Worm (Caenorhabditis elegans): ENCODE results near the gene asp-6.
A peak's percentile ranks its signal among the peaks of the same experiment; 100 is the strongest.

Gene asp-6

DNA sequence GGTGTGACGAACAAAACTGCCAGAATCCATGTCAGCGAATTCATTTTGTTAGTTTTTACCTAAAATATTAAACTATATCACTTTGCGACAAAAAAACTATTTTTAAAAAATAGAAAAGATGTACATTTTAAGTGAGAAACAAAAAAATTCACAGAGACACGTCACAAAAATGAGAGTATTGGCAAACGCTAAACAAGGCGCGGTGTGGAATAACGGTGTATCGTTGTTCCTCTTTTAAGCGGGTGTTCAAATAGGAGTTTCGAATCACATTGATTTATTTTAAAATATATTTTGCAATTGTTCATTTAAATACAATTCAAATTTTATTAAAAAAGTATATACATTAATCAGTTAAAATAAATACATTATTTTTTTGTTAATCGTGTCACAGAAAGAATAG lies 33.8 kb upstream of the asp-6 start, which contains the start of gene sel-9 (continued):
- TF ChIP-seq dsc-1 (tag; optimal IDR thresholded peaks at IDR 0.05) (peak; percentile 24), unc-30 (tag; optimal IDR thresholded peaks at IDR 0.05) (no peak), nhr-71 (tag; optimal IDR thresholded peaks at IDR 0.05) (peak; percentile 52), lin-13 (GFP tag; optimal IDR thresholded peaks at IDR 0.05) (no peak), sox-4 (tag; optimal IDR thresholded peaks at IDR 0.05) (no peak)

DNA sequence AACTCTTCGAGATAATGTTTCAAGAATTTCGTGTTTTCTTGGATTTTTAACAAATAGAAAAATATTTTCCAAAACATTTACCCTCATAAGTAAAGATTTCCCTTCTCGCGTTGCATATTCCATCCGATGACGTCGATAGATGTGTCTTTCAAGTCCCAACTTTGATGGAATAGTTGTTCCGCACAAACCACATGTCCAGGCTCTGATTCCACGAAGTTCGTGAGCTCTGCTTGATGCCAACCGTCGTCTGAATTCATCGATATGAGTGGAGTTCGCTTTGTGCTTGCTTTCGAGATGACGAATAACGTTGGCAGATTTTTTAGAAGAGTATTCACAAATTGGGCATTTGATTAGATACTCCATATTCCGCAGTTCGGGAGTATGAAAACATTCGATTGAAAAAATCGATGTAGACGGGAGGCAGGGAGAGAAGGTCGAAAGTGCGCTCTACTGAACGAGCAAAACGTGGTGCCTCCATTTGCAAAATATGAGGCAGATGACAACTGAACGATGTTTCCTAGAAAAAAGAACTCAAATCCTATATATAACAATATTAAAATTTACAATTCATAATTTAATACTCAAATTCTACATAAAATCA lies 32.3 kb upstream of the asp-6 start, which contains the start of gene W02D7.6:
W02D7.6 (minus strand) TSS at position 573 of the 601 bp plus-strand sequence.
- TF ChIP-seq ama-1 (optimal IDR thresholded peaks at IDR 0.05): peak; percentile 13
- TF ChIP-seq lin-35 (GFP tag; optimal IDR thresholded peaks at IDR 0.05): peak in 1 of 2 experiments; percentile 43
- TF ChIP-seq dpl-1 (GFP tag; optimal IDR thresholded peaks at IDR 0.05): peak in 2 of 3 experiments; percentile 13 to 57
- peak in 1 of 2 experiments; percentile 17 for TF ChIP-seq lsy-2 (tag; optimal IDR thresholded peaks at IDR 0.05)
- peak; percentile 25 for TF ChIP-seq nhr-47 (tag; optimal IDR thresholded peaks at IDR 0.05)
- peak; percentile 3 for TF ChIP-seq snu-23 (GFP tag; optimal IDR thresholded peaks at IDR 0.05)
- no peak for TF ChIP-seq C34B4.2 (tag; optimal IDR thresholded peaks at IDR 0.05)
- TF ChIP-seq efl-1 (optimal IDR thresholded peaks at IDR 0.05): peak; percentile 10 to 27
- TF ChIP-seq efl-1 (GFP tag; optimal IDR thresholded peaks at IDR 0.05 in 1 of 2): peak; percentile 43 to 89
- TF ChIP-seq fos-1 (tag; optimal IDR thresholded peaks at IDR 0.05): no peak
- TF ChIP-seq unc-98 (GFP tag; IDR thresholded peaks at IDR 0.05): no peak
- TF ChIP-seq nhr-90 (tag; optimal IDR thresholded peaks at IDR 0.05; ENCODE audit: poor library complexity): peak; percentile 12
- no peak for TF ChIP-seq unc-86 (tag; optimal IDR thresholded peaks at IDR 0.05)
- no peak for TF ChIP-seq lin-13 (GFP tag; optimal IDR thresholded peaks at IDR 0.05)
- TF ChIP-seq mab-9 (GFP tag; IDR thresholded peaks at IDR 0.05): no peak
- peak; percentile 18 for TF ChIP-seq nhr-71 (tag; optimal IDR thresholded peaks at IDR 0.05)

DNA sequence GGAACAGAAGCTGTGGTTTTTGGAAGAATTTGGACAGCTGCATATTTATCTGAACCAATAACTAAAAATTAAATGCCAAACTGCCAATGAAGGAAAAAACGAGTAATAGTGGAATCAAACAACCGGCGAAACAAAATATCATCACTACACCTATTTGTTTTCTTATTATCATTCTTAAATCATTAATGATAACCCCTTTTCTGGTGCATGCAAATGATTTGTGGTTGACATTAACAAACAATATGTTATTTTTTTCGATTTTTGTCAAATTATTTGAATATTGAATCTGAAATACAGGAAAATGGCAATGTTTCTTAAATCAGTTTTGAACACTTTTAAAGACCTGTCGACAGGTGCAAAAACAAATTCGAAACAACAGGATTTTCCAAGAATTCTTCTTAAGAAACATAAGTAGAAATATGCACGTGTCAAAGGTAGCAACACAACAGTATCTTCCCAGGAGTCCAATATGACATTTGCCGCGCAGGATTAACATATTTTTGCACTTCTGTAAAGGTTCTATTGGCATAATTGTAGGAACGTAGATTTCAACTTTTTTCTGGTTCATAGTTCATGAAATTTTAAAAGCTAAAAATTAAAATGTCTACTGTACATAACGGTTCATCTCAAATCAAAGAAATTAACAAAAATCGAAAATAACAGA lies 30.6 kb upstream of the asp-6 start, which contains the start of gene W02D7.5:
W02D7.5 (minus strand) TSS at position 51 of the 664 bp plus-strand sequence.
- TF ChIP-seq ceh-88 (GFP tag; IDR thresholded peaks at IDR 0.05): no peak
- peak; percentile 68 for TF ChIP-seq hlh-4 (tag; optimal IDR thresholded peaks at IDR 0.05)
- TF ChIP-seq ceh-90 (tag; optimal IDR thresholded peaks at IDR 0.05): no peak
- TF ChIP-seq efl-1 (optimal IDR thresholded peaks at IDR 0.05): no peak
- TF ChIP-seq efl-1 (GFP tag; optimal IDR thresholded peaks at IDR 0.05 in 1 of 2): peak in 1 of 2 experiments; percentile 69

DNA sequence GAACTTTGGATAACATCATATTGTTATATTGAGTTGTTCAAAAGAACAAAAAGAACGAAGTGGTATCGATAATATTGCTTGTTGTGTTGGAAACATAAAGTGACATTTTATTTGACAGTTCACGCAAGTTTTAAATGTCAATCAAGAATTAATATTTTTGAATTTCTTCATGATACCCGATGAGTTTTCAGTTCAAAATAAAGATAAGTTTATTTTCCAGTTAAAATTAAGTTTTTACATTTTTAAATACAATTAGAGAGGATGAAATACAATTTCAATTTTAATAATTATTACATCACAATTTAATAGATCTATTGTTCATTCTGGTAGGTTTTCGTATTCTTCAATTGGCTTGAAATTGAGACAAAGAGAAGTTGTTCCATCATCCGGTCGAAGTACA lies 28.8 kb upstream of the asp-6 start, which contains the start of gene W02D7.4:
W02D7.4 (minus strand) TSS at position 101 of the 400 bp plus-strand sequence.
- TF ChIP-seq lsy-2 (tag; optimal IDR thresholded peaks at IDR 0.05) (no peak), hlh-4 (tag; optimal IDR thresholded peaks at IDR 0.05) (no peak), unc-86 (tag; optimal IDR thresholded peaks at IDR 0.05) (no peak), mdl-1 (tag; optimal IDR thresholded peaks at IDR 0.05) (no peak), nhr-20 (tag; optimal IDR thresholded peaks at IDR 0.05) (no peak)

DNA sequence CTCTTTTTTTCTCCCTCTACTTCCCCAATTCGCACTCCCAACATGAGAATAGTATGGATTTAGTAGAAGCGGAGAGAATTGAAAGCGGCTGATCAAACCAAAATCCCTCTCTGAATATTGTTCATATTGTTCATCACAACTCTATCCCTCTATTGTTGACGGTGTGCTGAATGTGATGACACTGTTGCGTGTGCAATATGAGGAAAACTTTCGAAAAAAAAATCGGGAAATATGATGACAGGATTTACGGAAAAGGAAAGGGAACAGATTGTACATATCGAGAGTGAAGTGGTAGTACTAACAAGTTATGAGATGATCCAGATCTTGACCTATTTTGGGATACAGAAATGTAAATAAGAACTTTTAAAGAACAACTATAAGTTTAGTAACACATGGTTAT lies 27.1 kb upstream of the asp-6 start, which contains the start of gene smex-1:
smex-1 (minus strand) TSS at position 101 of the 400 bp plus-strand sequence.
- TF ChIP-seq lin-39 (tag; optimal IDR thresholded peaks at IDR 0.05) (no peak), hlh-17 (GFP tag; optimal IDR thresholded peaks at IDR 0.05; ENCODE audit: borderline replicate concordance) (no peak), hlh-4 (tag; optimal IDR thresholded peaks at IDR 0.05) (no peak), efl-3 (GFP tag; optimal IDR thresholded peaks at IDR 0.05) (no peak), fkh-4 (tag; optimal IDR thresholded peaks at IDR 0.05; ENCODE audit: borderline replicate concordance) (no peak)

DNA sequence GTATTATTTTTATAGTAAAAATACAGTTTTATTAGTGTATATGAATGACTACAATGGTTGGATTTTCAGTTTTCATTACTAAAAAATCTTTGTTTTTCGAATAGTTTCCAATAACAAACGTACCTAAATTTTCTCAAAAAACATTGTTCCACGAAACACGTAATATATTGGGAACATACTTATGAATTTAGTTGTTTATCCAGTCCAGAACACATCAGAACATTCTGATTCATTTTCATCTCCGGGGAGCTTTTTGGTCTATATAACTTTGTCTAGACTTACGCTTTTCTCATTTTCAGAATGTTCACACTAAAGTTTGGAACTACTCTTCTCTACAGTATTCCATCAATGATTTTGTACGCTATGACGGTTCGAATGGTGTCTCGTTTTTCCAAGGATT lies 23.0 kb upstream of the asp-6 start, which contains the start of gene srg-33:
srg-33 (plus strand) TSS at position 301 of the 400 bp plus-strand sequence.
- TF ChIP-seq hpl-2 (GFP tag; optimal IDR thresholded peaks at IDR 0.05) (no peak), grh-1 (GFP tag; IDR thresholded peaks at IDR 0.05) (no peak), efl-3 (GFP tag; optimal IDR thresholded peaks at IDR 0.05) (no peak), ztf-11 (tag; optimal IDR thresholded peaks at IDR 0.05) (no peak), fkh-4 (tag; optimal IDR thresholded peaks at IDR 0.05; ENCODE audit: borderline replicate concordance) (no peak), ama-1 (optimal IDR thresholded peaks at IDR 0.05) (no peak), nhr-85 (tag) (no peak), ceh-82 (tag; optimal IDR thresholded peaks at IDR 0.05) (no peak), aha-1 (tag; optimal IDR thresholded peaks at IDR 0.05) (no peak), sox-4 (tag; optimal IDR thresholded peaks at IDR 0.05) (no peak), lin-35 (GFP tag; optimal IDR thresholded peaks at IDR 0.05) (no peak), irx-1 (tag; optimal IDR thresholded peaks at IDR 0.05) (no peak), egl-13 (tag; optimal IDR thresholded peaks at IDR 0.05) (no peak), nhr-19 (GFP tag; conservative IDR thresholded peaks at IDR 0.05) (no peak), fkh-10 (GFP tag; optimal IDR thresholded peaks at IDR 0.05) (no peak), egl-27 (tag; optimal IDR thresholded peaks at IDR 0.05) (no peak), alr-1 (tag; optimal IDR thresholded peaks at IDR 0.05; ENCODE audit: borderline replicate concordance) (no peak)

Measured in whole organism, L1 larva.